Worm (Caenorhabditis elegans): Measurements from ENCODE around the gene K01A2.10.

DNA sequence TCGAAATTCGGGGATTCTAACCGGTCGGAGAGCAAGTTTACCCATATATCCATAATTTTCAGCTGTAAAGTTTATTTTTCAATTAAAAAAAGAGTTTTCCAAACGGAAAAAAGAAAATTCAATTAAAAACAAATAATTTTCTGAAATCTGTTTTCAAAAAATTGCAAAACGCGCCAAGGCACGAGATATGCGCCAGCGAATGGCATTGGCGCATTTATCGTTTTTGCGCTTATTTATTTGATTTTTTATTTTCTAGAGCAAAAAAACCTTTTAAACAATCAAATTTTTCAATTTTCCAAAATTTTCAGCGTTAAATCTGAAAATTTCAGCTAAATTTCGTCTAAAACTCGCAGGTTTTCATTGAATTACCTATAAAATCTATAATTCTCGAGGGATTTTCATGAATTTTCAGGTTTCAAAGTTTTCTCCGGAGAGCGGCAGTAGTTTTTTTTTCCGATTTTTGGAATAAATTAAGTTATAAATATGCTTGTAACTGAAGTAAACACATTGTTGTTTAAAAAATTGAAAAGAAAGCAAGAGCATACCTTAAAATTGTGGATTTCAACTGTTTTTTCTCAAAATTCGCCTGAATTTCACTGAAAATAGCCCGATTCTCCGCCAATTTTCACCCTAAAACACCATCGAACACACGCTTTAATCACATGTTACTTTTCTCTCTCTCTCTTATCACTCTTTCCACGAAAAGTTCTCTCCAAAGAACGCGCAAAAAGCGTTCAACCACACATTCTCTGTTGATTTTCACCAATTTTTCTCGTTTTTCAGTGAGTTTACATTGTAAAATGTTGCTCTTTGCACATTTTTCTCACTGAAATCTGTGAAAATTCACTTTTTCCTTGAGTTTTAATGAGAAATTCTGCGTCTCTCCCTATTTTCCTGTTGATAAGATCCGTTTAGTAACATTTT is 37.0 kb downstream of the K01A2.10 start, which contains the start of gene B0432.10:
- TF ChIP-seq hmg-4 (GFP tag; optimal IDR thresholded peaks at IDR 0.05) (no peak), F13C5.2 (tag; optimal IDR thresholded peaks at IDR 0.05) (no peak), ceh-36 (tag; optimal IDR thresholded peaks at IDR 0.05) (no peak), flt-1 (GFP tag; IDR thresholded peaks at IDR 0.05) (no peak), scrt-1 (GFP tag; IDR thresholded peaks at IDR 0.05) (no peak), pes-1 (GFP tag; IDR thresholded peaks at IDR 0.05) (no peak), tbx-37 (GFP tag; conservative IDR thresholded peaks at IDR 0.05) (no peak), sea-1 (GFP tag; conservative IDR thresholded peaks at IDR 0.05) (no peak)
